Worm (Caenorhabditis elegans) whole organism, L2 larva: ENCODE results near the gene F01F1.15.

ENCODE experiments used
- C34F6.9 ChIP-seq: fragments of 150-350 bp; optimal IDR thresholded peaks from 2 replicates; lab custom pipeline; 2014; ENCODE audit warnings: missing biosample characterization, missing genetic modification characterization
- F13H6.1 ChIP-seq: sonication (generic microtip); optimal IDR thresholded peaks from 2 replicates; lab custom pipeline; 2016; ENCODE audit warnings: missing genetic modification characterization, missing compliant biosample characterization
- R02D3.7 ChIP-seq: fragments of 150-350 bp; optimal IDR thresholded peaks from 2 replicates; lab custom pipeline; 2014; ENCODE audit warnings: missing biosample characterization, missing genetic modification characterization
- Y55F3AM.14 ChIP-seq: fragments of 200-800 bp; sonication (Bioruptor generic); optimal IDR thresholded peaks from 2 replicates; lab custom pipeline; 2018; ENCODE audit warnings: mild to moderate bottlenecking, missing genetic modification characterization, missing compliant biosample characterization
- ZK546.5 ChIP-seq: sonication (generic microtip); optimal IDR thresholded peaks from 2 replicates; lab custom pipeline; 2017; ENCODE audit warnings: missing biosample characterization, missing genetic modification characterization
- aly-2 ChIP-seq: fragments of 150-350 bp; optimal IDR thresholded peaks from 2 replicates; lab custom pipeline; 2014; ENCODE audit warnings: missing biosample characterization, missing genetic modification characterization
- ama-1 ChIP-seq: fragments of 150-350 bp; optimal IDR thresholded peaks from 2 replicates; lab custom pipeline; 2018; ENCODE audit warnings: inconsistent platforms
- blmp-1 ChIP-seq: sonication (generic microtip); optimal IDR thresholded peaks from 2 replicates; lab custom pipeline; 2017; ENCODE audit warnings: missing genetic modification characterization, mild to moderate bottlenecking, missing compliant biosample characterization, antibody characterized with exemption, moderate library complexity; ENCODE audit not compliant: insufficient read depth
- ceh-16 ChIP-seq: fragments of 150-350 bp; optimal IDR thresholded peaks from 2 replicates; lab custom pipeline; 2014; ENCODE audit warnings: missing biosample characterization, missing genetic modification characterization
- ceh-82 ChIP-seq: fragments of 150-350 bp; optimal IDR thresholded peaks from 2 replicates; lab custom pipeline; 2014; ENCODE audit warnings: missing biosample characterization, missing genetic modification characterization
- crh-2 ChIP-seq: sonication (generic microtip); optimal IDR thresholded peaks from 2 replicates; lab custom pipeline; 2017; ENCODE audit warnings: missing biosample characterization, missing genetic modification characterization
- dmd-4 ChIP-seq: sonication (generic microtip); optimal IDR thresholded peaks from 2 replicates; lab custom pipeline; 2017; ENCODE audit warnings: missing biosample characterization, missing genetic modification characterization
- egl-27 ChIP-seq: sonication (generic microtip); optimal IDR thresholded peaks from 3 replicates; lab custom pipeline; 2017; ENCODE audit warnings: missing biosample characterization, missing genetic modification reagents, missing genetic modification characterization
- elt-1 ChIP-seq: fragments of 150-350 bp; optimal IDR thresholded peaks from 2 replicates; lab custom pipeline; 2014; ENCODE audit warnings: missing biosample characterization, missing genetic modification characterization
- elt-3 ChIP-seq: sonication (generic microtip); optimal IDR thresholded peaks from 2 replicates; lab custom pipeline; 2017; ENCODE audit warnings: missing biosample characterization, missing genetic modification characterization
- fos-1 ChIP-seq: fragments of 150-350 bp; optimal IDR thresholded peaks from 2 replicates; lab custom pipeline; 2014; ENCODE audit warnings: missing biosample characterization, missing genetic modification characterization
- gmeb-1 ChIP-seq: fragments of 150-350 bp; optimal IDR thresholded peaks from 2 replicates; lab custom pipeline; 2014; ENCODE audit warnings: missing biosample characterization, missing genetic modification characterization
- lin-11 ChIP-seq: fragments of 150-350 bp; sonication (generic microtip); optimal IDR thresholded peaks from 2 replicates; lab custom pipeline; 2014; ENCODE audit warnings: missing biosample characterization, missing genetic modification characterization, inconsistent platforms, mixed read lengths
- lin-13 ChIP-seq: fragments of 150-350 bp; optimal IDR thresholded peaks from 2 replicates; lab custom pipeline; 2014; ENCODE audit warnings: missing biosample characterization, missing genetic modification reagents, missing genetic modification characterization
- lin-39 ChIP-seq: fragments of 150-350 bp; optimal IDR thresholded peaks from 2 replicates; lab custom pipeline; 2014; ENCODE audit warnings: missing biosample characterization, missing genetic modification reagents, missing genetic modification characterization
- lsy-2 ChIP-seq, 2 experiments: fragments of 150-350 bp in 1 of 2; sonication (generic microtip) in 1 of 2; optimal IDR thresholded peaks; 2 replicates each; lab custom pipeline; 2014 to 2017; ENCODE audit warnings: missing biosample characterization in 2 of 2, missing genetic modification characterization in 2 of 2
- mab-5 ChIP-seq: fragments of 150-350 bp; optimal IDR thresholded peaks from 2 replicates; lab custom pipeline; 2014; ENCODE audit warnings: missing biosample characterization, missing genetic modification characterization
- mbf-1 ChIP-seq: sonication (generic microtip); optimal IDR thresholded peaks from 2 replicates; lab custom pipeline; 2017; ENCODE audit warnings: missing biosample characterization, missing genetic modification characterization
- mdl-1 ChIP-seq, 2 experiments: fragments of 150-350 bp in 1 of 2; sonication (generic microtip) in 1 of 2; optimal IDR thresholded peaks; 2 replicates each; lab custom pipeline; 2017; ENCODE audit warnings: missing biosample characterization in 2 of 2, missing genetic modification characterization in 2 of 2
- nhr-10 ChIP-seq: sonication (generic microtip); optimal IDR thresholded peaks from 2 replicates; lab custom pipeline; 2017; ENCODE audit warnings: missing biosample characterization, missing genetic modification characterization
- nhr-11 ChIP-seq: fragments of 150-350 bp; optimal IDR thresholded peaks from 2 replicates; lab custom pipeline; 2014; ENCODE audit warnings: missing biosample characterization, missing genetic modification characterization
- nhr-12 ChIP-seq: fragments of 150-350 bp; optimal IDR thresholded peaks from 2 replicates; lab custom pipeline; 2014; ENCODE audit warnings: missing biosample characterization, missing genetic modification characterization
- nhr-129 ChIP-seq: fragments of 150-350 bp; optimal IDR thresholded peaks from 2 replicates; lab custom pipeline; 2014; ENCODE audit warnings: missing biosample characterization, missing genetic modification characterization
- nhr-21 ChIP-seq: fragments of 150-350 bp; optimal IDR thresholded peaks from 2 replicates; lab custom pipeline; 2014; ENCODE audit warnings: missing biosample characterization, missing genetic modification characterization
- nhr-237 ChIP-seq: fragments of 150-350 bp; optimal IDR thresholded peaks from 2 replicates; lab custom pipeline; 2014; ENCODE audit warnings: missing biosample characterization, missing genetic modification characterization
- nhr-25 ChIP-seq: fragments of 150-350 bp; sonication (generic microtip); optimal IDR thresholded peaks from 3 replicates; lab custom pipeline; 2014; ENCODE audit warnings: missing biosample characterization, missing genetic modification characterization
- nhr-6 ChIP-seq: fragments of 150-350 bp; optimal IDR thresholded peaks from 2 replicates; lab custom pipeline; 2014; ENCODE audit warnings: missing biosample characterization, missing genetic modification characterization
- nhr-77 ChIP-seq: fragments of 150-350 bp; optimal IDR thresholded peaks from 2 replicates; lab custom pipeline; 2014; ENCODE audit warnings: missing biosample characterization, missing genetic modification characterization
- peb-1 ChIP-seq: fragments of 150-350 bp; optimal IDR thresholded peaks from 2 replicates; lab custom pipeline; 2014; ENCODE audit warnings: missing biosample characterization, missing genetic modification characterization
- sem-4 ChIP-seq: fragments of 150-350 bp; optimal IDR thresholded peaks from 2 replicates; lab custom pipeline; 2014; ENCODE audit warnings: missing biosample characterization, missing genetic modification reagents, missing genetic modification characterization
- skn-1 ChIP-seq: sonication (generic microtip); optimal IDR thresholded peaks from 2 replicates; lab custom pipeline; 2017; ENCODE audit warnings: missing biosample characterization, missing genetic modification characterization
- sma-3 ChIP-seq: sonication (generic microtip); optimal IDR thresholded peaks from 2 replicates; lab custom pipeline; 2016; ENCODE audit warnings: missing genetic modification reagents, missing genetic modification characterization, missing compliant biosample characterization
- snpc-4 ChIP-seq: fragments of 150-350 bp; optimal IDR thresholded peaks from 2 replicates; lab custom pipeline; 2014; ENCODE audit warnings: missing biosample characterization, missing genetic modification characterization
- unc-55 ChIP-seq: fragments of 150-350 bp; sonication (generic microtip); optimal IDR thresholded peaks from 3 replicates; lab custom pipeline; 2014; ENCODE audit warnings: missing biosample characterization, missing genetic modification reagents, missing genetic modification characterization
- unc-62 ChIP-seq: fragments of 150-350 bp; optimal IDR thresholded peaks from 2 replicates; lab custom pipeline; 2014; ENCODE audit warnings: missing biosample characterization, missing genetic modification reagents, missing genetic modification characterization
- zag-1 ChIP-seq: fragments of 150-350 bp; optimal IDR thresholded peaks from 2 replicates; lab custom pipeline; 2014; ENCODE audit warnings: missing biosample characterization, missing genetic modification characterization
- ztf-1 ChIP-seq: fragments of 200-800 bp; sonication (Bioruptor generic); conservative IDR thresholded peaks from 2 replicates; pipeline ENCODE4 v1.3.6; 2022; ENCODE audit warnings: missing genetic modification characterization, missing compliant biosample characterization
- ztf-11 ChIP-seq: sonication (generic microtip); optimal IDR thresholded peaks from 2 replicates; lab custom pipeline; 2017; ENCODE audit warnings: missing biosample characterization, missing genetic modification characterization
- ztf-4 ChIP-seq: fragments of 150-350 bp; optimal IDR thresholded peaks from 2 replicates; lab custom pipeline; 2014; ENCODE audit warnings: missing biosample characterization, missing genetic modification characterization

The F01F1.15 gene

DNA sequence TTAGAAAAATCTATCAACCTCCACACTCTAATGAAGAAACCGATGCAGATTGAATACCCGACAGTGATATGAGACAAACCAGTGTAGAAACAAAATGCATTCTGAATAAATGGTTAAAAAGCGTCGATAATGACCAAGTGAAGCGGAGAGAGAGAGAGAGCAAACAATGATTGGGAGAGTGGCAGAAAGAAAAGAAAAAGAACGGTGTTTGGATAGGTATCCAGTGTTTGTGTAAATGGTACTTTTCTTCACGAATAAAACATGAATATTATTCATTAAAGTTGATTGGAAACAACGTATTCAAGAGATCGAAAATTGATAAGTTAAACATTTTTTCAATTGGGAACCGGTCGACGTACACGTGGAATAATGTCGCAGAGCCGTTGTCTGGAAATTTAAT lies at the start of gene F01F1.15:
F01F1.15 (minus strand) TSS at position 101 of the 400 bp plus-strand sequence.
- TF ChIP-seq ceh-82 (tag; lab: Kevin White, UChicago) (no peak), nhr-10 (no peak), mdl-1 (tag; optimal IDR thresholded peaks at IDR 0.05; lab: Kevin White, UChicago) (no peak), nhr-129 (no peak), zag-1 (no peak), mab-5 (tag; lab: Kevin White, UChicago) (no peak), aly-2 (tag; lab: Kevin White, UChicago) (no peak), nhr-237 (tag; lab: Kevin White, UChicago) (no peak), egl-27 (tag; lab: Kevin White, UChicago) (no peak), elt-3 (tag; lab: Kevin White, UChicago) (no peak)
- TF ChIP-seq, all 48 proteins: peak for 0

DNA sequence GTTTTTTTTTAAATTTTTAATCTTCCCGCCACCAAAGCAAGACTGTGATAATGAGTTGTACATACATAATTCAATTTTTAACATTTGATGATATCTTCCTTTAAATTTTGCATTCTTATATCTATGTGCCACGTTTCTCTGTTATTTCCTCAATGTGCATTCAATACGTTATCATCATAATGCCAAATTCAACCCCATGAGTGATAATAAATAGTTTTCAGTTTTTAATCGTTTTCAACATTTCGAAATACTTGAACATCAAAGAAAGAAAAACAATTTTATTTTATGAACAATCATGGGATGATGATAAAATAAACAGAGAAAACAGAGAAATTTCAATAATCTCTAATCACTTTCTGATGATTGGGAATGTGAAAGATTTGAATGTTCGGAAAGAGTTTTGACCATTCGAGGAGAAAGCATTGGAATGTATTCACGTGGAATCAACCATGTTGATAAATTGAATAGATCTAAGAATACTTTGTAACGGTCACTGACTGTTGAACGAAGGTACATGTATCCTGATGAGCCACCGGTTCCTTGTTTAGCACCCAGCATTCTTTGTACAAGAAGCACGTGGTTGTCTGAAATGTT lies 48.1 kb upstream of the F01F1.15 start:
- no peak for TF ChIP-seq nhr-129
- no peak for TF ChIP-seq mab-5 (tag; lab: Kevin White, UChicago)
- TF ChIP-seq R02D3.7 (tag; lab: Kevin White, UChicago) = no peak
- TF ChIP-seq nhr-21 = peak; percentile 72
- TF ChIP-seq mbf-1 = no peak
- peak; percentile 9 for TF ChIP-seq lin-13
- TF ChIP-seq crh-2 (tag; lab: Kevin White, UChicago) = peak; percentile 84
- TF ChIP-seq nhr-6 (tag; lab: Kevin White, UChicago) = no peak
- TF ChIP-seq sem-4 (tag; lab: Kevin White, UChicago) = no peak
- TF ChIP-seq lin-39 (tag; lab: Kevin White, UChicago) = no peak
- TF ChIP-seq ztf-1 (GFP tag; lab: Robert Waterston, UW) = no peak
- no peak for TF ChIP-seq unc-62 (GFP tag; lab: Kevin White, UChicago)
- TF ChIP-seq fos-1 (tag; lab: Kevin White, UChicago) = peak; percentile 40
- TF ChIP-seq gmeb-1 (tag; lab: Kevin White, UChicago) = peak; percentile 50
- no peak for TF ChIP-seq aly-2 (tag; lab: Kevin White, UChicago)
- TF ChIP-seq ama-1 (lab: Kevin White, UChicago) = peak; percentile 14
- TF ChIP-seq nhr-12 (tag; lab: Kevin White, UChicago) = no peak
- TF ChIP-seq ceh-82 (tag; lab: Kevin White, UChicago) = no peak
- no peak for TF ChIP-seq nhr-11 (tag; lab: Kevin White, UChicago)
- no peak for TF ChIP-seq ztf-11 (tag; lab: Kevin White, UChicago)
- TF ChIP-seq elt-1 (tag; lab: Kevin White, UChicago) = no peak
- TF ChIP-seq lin-11 (tag; lab: Kevin White, UChicago) = no peak
- TF ChIP-seq nhr-25 (tag; lab: Kevin White, UChicago) = peak; percentile 4
- TF ChIP-seq sma-3 = peak; percentile 39
- TF ChIP-seq nhr-10 = no peak
- TF ChIP-seq elt-3 (tag; lab: Kevin White, UChicago) = no peak
- no peak for TF ChIP-seq snpc-4 (tag; lab: Kevin White, UChicago)
- no peak for TF ChIP-seq blmp-1 (tag; lab: Kevin White, UChicago)
- no peak for TF ChIP-seq ZK546.5 (tag; lab: Kevin White, UChicago)
- peak; percentile 20 for TF ChIP-seq F13H6.1 (tag; lab: Kevin White, UChicago)
- TF ChIP-seq ztf-4 = peak; percentile 26
- TF ChIP-seq nhr-237 (tag; lab: Kevin White, UChicago) = no peak
- no peak for TF ChIP-seq dmd-4 (tag; lab: Kevin White, UChicago)
- no peak for TF ChIP-seq nhr-77 (tag; lab: Kevin White, UChicago)
- TF ChIP-seq peb-1 (tag; lab: Kevin White, UChicago) = no peak
- peak in 1 of 2 experiments; percentile 41 for TF ChIP-seq lsy-2 (tag; optimal IDR thresholded peaks at IDR 0.05; lab: Kevin White, UChicago)
- TF ChIP-seq egl-27 (tag; lab: Kevin White, UChicago) = no peak
- TF ChIP-seq C34F6.9 (tag; lab: Kevin White, UChicago) = no peak
- TF ChIP-seq Y55F3AM.14 = no peak
- TF ChIP-seq skn-1 (tag; lab: Kevin White, UChicago) = peak; percentile 89
- TF ChIP-seq unc-55 (GFP tag; lab: Kevin White, UChicago) = no peak
- no peak for TF ChIP-seq ceh-16 (tag; lab: Kevin White, UChicago)
- no peak for TF ChIP-seq mdl-1 (tag; optimal IDR thresholded peaks at IDR 0.05; lab: Kevin White, UChicago)
- TF ChIP-seq, all 48 proteins: peak for 12
